Worm (Caenorhabditis elegans) whole organism, L1 larva: ENCODE measurements around the gene tag-77.

ENCODE experiments used
- C16A3.4 ChIP-seq: fragments of 150-350 bp; optimal IDR thresholded peaks from 2 replicates; lab custom pipeline; 2014; ENCODE audit warnings: missing biosample characterization, missing genetic modification characterization
- F16B12.6 ChIP-seq: fragments of 150-350 bp; optimal IDR thresholded peaks from 2 replicates; lab custom pipeline; 2014; ENCODE audit warnings: missing biosample characterization, missing genetic modification characterization
- aha-1 ChIP-seq: fragments of 150-350 bp; optimal IDR thresholded peaks from 2 replicates; lab custom pipeline; 2014; ENCODE audit warnings: missing biosample characterization, missing genetic modification characterization
- blmp-1 ChIP-seq: fragments of 150-350 bp; optimal IDR thresholded peaks from 2 replicates; lab custom pipeline; 2014; ENCODE audit warnings: missing biosample characterization, missing genetic modification characterization
- ceh-82 ChIP-seq, 3 experiments: fragments of 150-350 bp in 1 of 3; sonication (generic microtip) in 2 of 3; optimal IDR thresholded peaks; 2 replicates each; lab custom pipeline; 2014 to 2017; ENCODE audit warnings: missing biosample characterization in 3 of 3, missing genetic modification characterization in 3 of 3
- ceh-88 ChIP-seq: fragments of 200-800 bp; sonication (Bioruptor generic); IDR thresholded peaks from 2 replicates; pipeline ENCODE4 v1.3.6; 2022; ENCODE audit warnings: missing genetic modification characterization, missing compliant biosample characterization
- dpl-1 ChIP-seq, 3 experiments: fragments of 150-350 bp in 2 of 3; sonication (generic microtip) in 1 of 3; optimal IDR thresholded peaks; 2 replicates each; lab custom pipeline; 2014 to 2017; ENCODE audit warnings: missing biosample characterization in 3 of 3, missing genetic modification characterization in 3 of 3, missing genetic modification reagents in 3 of 3
- efl-1 ChIP-seq, 4 experiments: fragments of 150-350 bp; optimal IDR thresholded peaks in 3 of 4; peaks in 1 of 4; 1 replicate in 1 of 4; 2 replicates in 3 of 4; lab custom pipeline; 2014; ENCODE audit warnings: missing biosample characterization in 2 of 4, missing genetic modification characterization in 2 of 4, missing genetic modification reagents in 2 of 4
- egl-13 ChIP-seq: sonication (generic microtip); optimal IDR thresholded peaks from 2 replicates; lab custom pipeline; 2016; ENCODE audit warnings: missing genotype, missing genetic modification reagents, missing genetic modification characterization, missing compliant biosample characterization
- egl-27 ChIP-seq, 2 experiments: fragments of 150-350 bp in 1 of 2; sonication (generic microtip); optimal IDR thresholded peaks; 3 replicates each; lab custom pipeline; 2017 to 2018; ENCODE audit warnings: missing biosample characterization in 2 of 2, missing genetic modification characterization in 2 of 2, missing genetic modification reagents in 2 of 2
- elt-2 ChIP-seq: sonication (generic microtip); optimal IDR thresholded peaks from 2 replicates; lab custom pipeline; 2016; ENCODE audit warnings: missing genetic modification characterization, mild to moderate bottlenecking, inconsistent platforms, missing compliant biosample characterization, missing genetic modification reagents
- elt-3 ChIP-seq, 6 experiments: fragments of 150-350 bp in 1 of 6; sonication (generic microtip); optimal IDR thresholded peaks; 2 replicates each; lab custom pipeline; 2017 to 2018; ENCODE audit warnings: missing biosample characterization in 6 of 6, missing genetic modification characterization in 6 of 6, inconsistent platforms in 1 of 6
- ets-5 ChIP-seq: fragments of 200-800 bp; sonication (Bioruptor generic); IDR thresholded peaks from 2 replicates; pipeline ENCODE4 v1.3.6; 2022; ENCODE audit warnings: missing genetic modification characterization, missing compliant biosample characterization
- fos-1 ChIP-seq: fragments of 150-350 bp; optimal IDR thresholded peaks from 2 replicates; lab custom pipeline; 2014; ENCODE audit warnings: missing biosample characterization, missing genetic modification characterization
- hlh-17 ChIP-seq: fragments of 200-800 bp; sonication (Bioruptor generic); optimal IDR thresholded peaks from 2 replicates; lab custom pipeline; 2018; ENCODE audit warnings: missing genetic modification characterization, mild to moderate bottlenecking, missing compliant biosample characterization, moderate library complexity, borderline replicate concordance
- hlh-4 ChIP-seq: sonication (generic microtip); optimal IDR thresholded peaks from 2 replicates; lab custom pipeline; 2016; ENCODE audit warnings: mild to moderate bottlenecking, missing genetic modification characterization, missing compliant biosample characterization
- irx-1 ChIP-seq: sonication (generic microtip); optimal IDR thresholded peaks from 2 replicates; lab custom pipeline; 2016; ENCODE audit warnings: missing genetic modification characterization, missing compliant biosample characterization
- jun-1 ChIP-seq: fragments of 150-350 bp; optimal IDR thresholded peaks from 2 replicates; lab custom pipeline; 2014; ENCODE audit warnings: missing biosample characterization, missing genetic modification reagents, missing genetic modification characterization
- lin-35 ChIP-seq, 2 experiments: fragments of 150-350 bp; optimal IDR thresholded peaks; 2 replicates each; lab custom pipeline; 2014; ENCODE audit warnings: missing biosample characterization in 2 of 2, missing genetic modification characterization in 2 of 2, missing genetic modification reagents in 2 of 2
- lsy-2 ChIP-seq, 2 experiments: fragments of 150-350 bp; optimal IDR thresholded peaks; 2 replicates each; lab custom pipeline; 2014; ENCODE audit warnings: missing biosample characterization in 2 of 2, missing genetic modification characterization in 2 of 2
- mdl-1 ChIP-seq, 2 experiments: fragments of 150-350 bp; optimal IDR thresholded peaks; 2 replicates each; lab custom pipeline; 2014 to 2017; ENCODE audit warnings: missing biosample characterization in 2 of 2, missing genetic modification characterization in 2 of 2, inconsistent platforms in 1 of 2
- mef-2 ChIP-seq: fragments of 150-350 bp; optimal IDR thresholded peaks from 2 replicates; lab custom pipeline; 2014; ENCODE audit warnings: missing biosample characterization, missing genetic modification characterization
- nhr-19 ChIP-seq: fragments of 200-800 bp; sonication (Bioruptor generic); conservative IDR thresholded peaks from 2 replicates; pipeline ENCODE4 v1.3.6; 2022; ENCODE audit warnings: missing genetic modification characterization, missing compliant biosample characterization
- nhr-20 ChIP-seq: sonication (generic microtip); optimal IDR thresholded peaks from 2 replicates; lab custom pipeline; 2016; ENCODE audit warnings: mild to moderate bottlenecking, missing genetic modification characterization, missing compliant biosample characterization
- nhr-237 ChIP-seq: fragments of 150-350 bp; optimal IDR thresholded peaks from 2 replicates; lab custom pipeline; 2014; ENCODE audit warnings: missing biosample characterization, missing genetic modification characterization
- nhr-28 ChIP-seq: fragments of 150-350 bp; optimal IDR thresholded peaks from 2 replicates; lab custom pipeline; 2014; ENCODE audit warnings: missing biosample characterization, missing genetic modification characterization
- nhr-71 ChIP-seq: sonication (generic microtip); optimal IDR thresholded peaks from 2 replicates; lab custom pipeline; 2016; ENCODE audit warnings: mild to moderate bottlenecking, missing genetic modification characterization, moderate library complexity, missing compliant biosample characterization
- pqm-1 ChIP-seq: sonication (generic microtip); optimal IDR thresholded peaks from 3 replicates; lab custom pipeline; 2017; ENCODE audit warnings: missing biosample characterization, missing genetic modification characterization
- rnt-1 ChIP-seq: sonication (generic microtip); optimal IDR thresholded peaks from 2 replicates; lab custom pipeline; 2016; ENCODE audit warnings: mild to moderate bottlenecking, missing genetic modification characterization, moderate library complexity, missing compliant biosample characterization
- snpc-4 ChIP-seq: fragments of 150-350 bp; optimal IDR thresholded peaks from 2 replicates; lab custom pipeline; 2014; ENCODE audit warnings: missing biosample characterization, missing genetic modification characterization
- snu-23 ChIP-seq: sonication (generic microtip); optimal IDR thresholded peaks from 2 replicates; lab custom pipeline; 2016; ENCODE audit warnings: missing genetic modification characterization, missing compliant biosample characterization
- sup-37 ChIP-seq: fragments of 200-800 bp; sonication (Bioruptor generic); optimal IDR thresholded peaks from 2 replicates; lab custom pipeline; 2018; ENCODE audit warnings: mild to moderate bottlenecking, missing genetic modification characterization, missing compliant biosample characterization
- tbx-2 ChIP-seq: sonication (generic microtip); optimal IDR thresholded peaks from 2 replicates; lab custom pipeline; 2016; ENCODE audit warnings: missing genetic modification characterization, missing compliant biosample characterization
- unc-130 ChIP-seq: fragments of 150-350 bp; optimal IDR thresholded peaks from 2 replicates; lab custom pipeline; 2017; ENCODE audit warnings: missing biosample characterization, missing genetic modification characterization, inconsistent platforms
- unc-62 ChIP-seq: fragments of 150-350 bp; optimal IDR thresholded peaks from 2 replicates; lab custom pipeline; 2014; ENCODE audit warnings: missing biosample characterization, missing genetic modification reagents, missing genetic modification characterization
- unc-86 ChIP-seq: sonication (generic microtip); optimal IDR thresholded peaks from 2 replicates; lab custom pipeline; 2016; ENCODE audit warnings: missing genetic modification characterization, missing compliant biosample characterization
- unc-98 ChIP-seq: fragments of 200-800 bp; sonication (Bioruptor generic); IDR thresholded peaks from 2 replicates; pipeline ENCODE4 v1.3.6; 2022; ENCODE audit warnings: missing genetic modification characterization, missing compliant biosample characterization
- xbp-1 ChIP-seq: sonication (generic microtip); optimal IDR thresholded peaks from 2 replicates; lab custom pipeline; 2016; ENCODE audit warnings: missing genetic modification characterization, missing compliant biosample characterization
- zip-4 ChIP-seq: fragments of 200-800 bp; sonication (Bioruptor generic); optimal IDR thresholded peaks from 2 replicates; lab custom pipeline; 2018; ENCODE audit warnings: mild to moderate bottlenecking, missing genetic modification characterization, moderate library complexity, missing compliant biosample characterization
- ztf-11 ChIP-seq, 2 experiments: sonication (generic microtip); optimal IDR thresholded peaks; 2 replicates each; lab custom pipeline; 2016 to 2017; ENCODE audit warnings: missing genetic modification characterization in 2 of 2, missing biosample characterization in 1 of 2, missing compliant biosample characterization in 1 of 2

tag-77 gene

DNA sequence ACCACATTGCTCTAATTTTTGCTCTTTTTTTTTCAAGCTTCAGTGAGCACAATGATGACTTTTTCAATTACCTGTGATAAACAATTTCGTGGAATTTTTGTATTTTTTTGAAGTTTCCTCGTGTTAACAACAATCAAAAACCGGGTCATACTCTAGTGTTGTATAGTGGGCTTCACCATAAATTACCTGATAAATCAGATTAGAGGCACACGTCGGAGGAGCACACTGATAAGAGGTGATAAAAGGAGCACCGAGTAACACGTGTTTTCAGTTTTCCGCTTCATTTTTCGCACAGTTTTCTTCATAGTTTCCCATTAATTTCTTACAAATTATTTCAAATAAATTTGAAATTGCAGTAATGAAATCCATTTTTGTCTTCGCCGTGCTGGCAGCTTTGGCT lies 29.0 kb downstream of the tag-77 start, which contains the start of gene spp-8:
Gene spp-8 (plus strand): TSS at position 357 of the 400 bp plus-strand sequence.
- TF ChIP-seq sup-37: no peak
- TF ChIP-seq ztf-11 (tag; optimal IDR thresholded peaks at IDR 0.05; lab: Kevin White, UChicago): no peak
- no peak for TF ChIP-seq aha-1
- no peak for TF ChIP-seq ceh-88 (GFP tag; lab: Robert Waterston, UW)
- TF ChIP-seq F16B12.6 (tag; lab: Kevin White, UChicago): no peak
- TF ChIP-seq nhr-19 (GFP tag; lab: Robert Waterston, UW): no peak
- TF ChIP-seq nhr-28: no peak
- TF ChIP-seq C16A3.4 (tag; lab: Kevin White, UChicago): no peak
- no peak for TF ChIP-seq rnt-1 (tag; lab: Kevin White, UChicago)
- TF ChIP-seq hlh-17 (GFP tag; lab: Kevin White, UChicago): no peak
- no peak for TF ChIP-seq ceh-82 (tag; optimal IDR thresholded peaks at IDR 0.05; lab: Kevin White, UChicago)
- no peak for TF ChIP-seq blmp-1
- no peak for TF ChIP-seq egl-13
- no peak for TF ChIP-seq dpl-1 (GFP tag; optimal IDR thresholded peaks at IDR 0.05; lab: Kevin White, UChicago)
- no peak for TF ChIP-seq nhr-71 (tag; lab: Kevin White, UChicago)
- no peak for TF ChIP-seq unc-62 (GFP tag; lab: Kevin White, UChicago)
- TF ChIP-seq zip-4 (GFP tag; lab: Kevin White, UChicago): no peak
- no peak for TF ChIP-seq unc-130 (tag; lab: Kevin White, UChicago)
- TF ChIP-seq egl-27 (tag; optimal IDR thresholded peaks at IDR 0.05; lab: Kevin White, UChicago): no peak
- no peak for TF ChIP-seq snpc-4 (tag; lab: Kevin White, UChicago)
- no peak for TF ChIP-seq efl-1 (optimal IDR thresholded peaks at IDR 0.05; lab: Kevin White, UChicago)
- TF ChIP-seq efl-1 (GFP tag; optimal IDR thresholded peaks at IDR 0.05 in 1 of 2; lab: Kevin White, UChicago): peak in 1 of 2 experiments; percentile 45
- no peak for TF ChIP-seq mef-2 (tag; lab: Kevin White, UChicago)
- TF ChIP-seq fos-1 (tag; lab: Kevin White, UChicago): no peak
- no peak for TF ChIP-seq tbx-2
- TF ChIP-seq elt-2: peak; percentile 96
- TF ChIP-seq elt-3 (tag; optimal IDR thresholded peaks at IDR 0.05; lab: Kevin White, UChicago): no peak
- peak in 1 of 2 experiments; percentile 45 for TF ChIP-seq lin-35 (GFP tag; optimal IDR thresholded peaks at IDR 0.05; lab: Kevin White, UChicago)
- no peak for TF ChIP-seq nhr-237 (tag; lab: Kevin White, UChicago)
- TF ChIP-seq irx-1 (tag; lab: Kevin White, UChicago): no peak
- peak in 1 of 2 experiments; percentile 25 for TF ChIP-seq mdl-1 (tag; optimal IDR thresholded peaks at IDR 0.05; lab: Kevin White, UChicago)
- no peak for TF ChIP-seq ets-5 (GFP tag; lab: Robert Waterston, UW)
- no peak for TF ChIP-seq jun-1 (tag; lab: Kevin White, UChicago)
- no peak for TF ChIP-seq hlh-4
- TF ChIP-seq nhr-20: peak; percentile 48
- TF ChIP-seq unc-86: no peak
- no peak for TF ChIP-seq unc-98
- no peak for TF ChIP-seq pqm-1 (tag; lab: Kevin White, UChicago)
- no peak for TF ChIP-seq lsy-2 (tag; optimal IDR thresholded peaks at IDR 0.05; lab: Kevin White, UChicago)
- no peak for TF ChIP-seq snu-23 (GFP tag; lab: Kevin White, UChicago)

DNA sequence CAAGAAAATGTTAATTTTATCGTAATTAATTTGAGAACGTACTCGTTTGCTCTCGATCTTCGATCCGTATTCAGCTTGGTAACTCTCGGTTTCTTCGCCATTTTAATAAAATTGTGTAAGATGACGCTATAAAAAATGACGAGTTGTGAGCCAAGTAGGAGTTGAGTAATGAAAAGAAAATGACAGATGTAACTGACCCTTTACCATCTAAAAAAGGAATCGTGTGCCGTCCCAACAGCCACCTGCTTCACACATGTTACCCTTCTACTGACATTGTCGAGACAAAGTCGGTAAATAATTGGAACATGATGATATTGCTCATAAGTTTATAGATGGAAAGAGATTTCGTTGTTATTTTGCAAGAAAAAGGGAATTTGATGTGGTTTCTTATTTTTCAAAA lies 31.0 kb downstream of the tag-77 start, which contains the start of gene hlh-12:
Gene hlh-12 (minus strand): TSS at position 101 of the 400 bp plus-strand sequence.
- TF ChIP-seq xbp-1 (tag; lab: Kevin White, UChicago): no peak
- no peak for TF ChIP-seq efl-1 (optimal IDR thresholded peaks at IDR 0.05; lab: Kevin White, UChicago)
- peak in 1 of 2 experiments; percentile 21 for TF ChIP-seq efl-1 (GFP tag; optimal IDR thresholded peaks at IDR 0.05 in 1 of 2; lab: Kevin White, UChicago)

DNA sequence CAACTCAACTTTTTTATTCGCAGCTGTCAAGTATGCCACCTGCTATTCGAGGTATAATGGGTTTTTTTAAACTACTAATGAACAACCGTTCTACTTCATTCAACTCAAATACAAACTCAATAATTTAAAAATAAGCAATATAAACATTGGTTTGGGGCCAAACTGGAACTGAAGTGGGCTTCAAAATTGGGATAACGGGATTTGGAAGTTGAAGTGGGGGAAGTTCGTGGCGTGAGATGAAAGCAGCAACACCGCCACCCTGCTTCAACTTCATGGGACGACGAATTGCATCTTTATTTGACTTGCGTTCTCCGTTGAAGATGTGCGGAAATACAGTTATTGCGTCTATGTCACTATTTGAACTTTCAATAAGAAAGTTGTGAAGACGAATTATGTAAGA lies 31.8 kb downstream of the tag-77 start:
- TF ChIP-seq nhr-20 (no peak), nhr-71 (tag; lab: Kevin White, UChicago) (peak; percentile 6)
- TF ChIP-seq, all 84 proteins: peak for 1
